Fruit fly (Drosophila melanogaster) whole organism, embryonic: ENCODE data around the gene shv.

Experiments used
- Ada2b ChIP-seq: fragments of 200-800 bp; sonication (Bioruptor generic); IDR thresholded peaks from 2 replicates; pipeline ENCODE4 v1.3.6; 2022; ENCODE audit warnings: missing biosample characterization, missing genetic modification characterization
- Awh ChIP-seq: fragments of 200-800 bp; sonication (Bioruptor generic); IDR thresholded peaks from 2 replicates; pipeline ENCODE4, ENCODE4 v1.3.6; 2022; ENCODE audit warnings: missing biosample characterization, missing genetic modification characterization
- CG10267 ChIP-seq: fragments of 200-800 bp; sonication (Bioruptor generic); optimal IDR thresholded peaks from 2 replicates; lab custom pipeline; 2018; ENCODE audit warnings: missing biosample characterization, mild to moderate bottlenecking, missing genetic modification characterization, moderate library complexity
- CG10565 ChIP-seq: fragments of 200-800 bp; sonication (Bioruptor generic); optimal IDR thresholded peaks from 3 replicates; lab custom pipeline; 2016; ENCODE audit warnings: missing biosample characterization, mild to moderate bottlenecking, missing genetic modification characterization
- CG11398 ChIP-seq: fragments of 200-800 bp; sonication (Bioruptor generic); optimal IDR thresholded peaks from 2 replicates; lab custom pipeline; 2016; ENCODE audit warnings: missing biosample characterization, missing genetic modification characterization
- CG12071 ChIP-seq: fragments of 200-800 bp; sonication (Bioruptor generic); optimal IDR thresholded peaks from 3 replicates; lab custom pipeline; 2018; ENCODE audit warnings: missing biosample characterization, mild to moderate bottlenecking, missing genetic modification characterization
- CG12769 ChIP-seq: fragments of 200-800 bp; sonication (Bioruptor generic); optimal IDR thresholded peaks from 2 replicates; lab custom pipeline; 2019; ENCODE audit warnings: missing biosample characterization, mild to moderate bottlenecking, missing genetic modification characterization, moderate library complexity
- CG13624 ChIP-seq: fragments of 200-800 bp; sonication (Bioruptor generic); optimal IDR thresholded peaks from 2 replicates; lab custom pipeline; 2016; ENCODE audit warnings: missing biosample characterization, missing genetic modification characterization
- CG1529 ChIP-seq: fragments of 200-800 bp; sonication (Bioruptor generic); optimal IDR thresholded peaks from 3 replicates; lab custom pipeline; 2018; ENCODE audit warnings: missing biosample characterization, missing genetic modification characterization
- CG1792 ChIP-seq: fragments of 200-800 bp; sonication (Bioruptor generic); optimal IDR thresholded peaks from 2 replicates; lab custom pipeline; 2016; ENCODE audit warnings: missing biosample characterization, missing genetic modification characterization
- CG18011 ChIP-seq: fragments of 200-800 bp; sonication (Bioruptor generic); optimal IDR thresholded peaks from 2 replicates; lab custom pipeline; 2017; ENCODE audit warnings: missing biosample characterization, missing genetic modification characterization, mild to moderate bottlenecking, moderate library complexity, missing genotype
- CG2202 ChIP-seq: fragments of 200-800 bp; sonication (Bioruptor generic); optimal IDR thresholded peaks from 2 replicates; lab custom pipeline; 2018; ENCODE audit warnings: missing biosample characterization, mild to moderate bottlenecking, missing genetic modification characterization
- CG2712 ChIP-seq: fragments of 200-800 bp; optimal IDR thresholded peaks from 3 replicates; lab custom pipeline; 2019; ENCODE audit warnings: missing biosample characterization, mild to moderate bottlenecking, missing genetic modification characterization, moderate library complexity
- CG3995 ChIP-seq: fragments of 200-800 bp; sonication (Bioruptor generic); optimal IDR thresholded peaks from 3 replicates; lab custom pipeline; 2016; ENCODE audit warnings: missing biosample characterization, missing genetic modification characterization
- CG42726 ChIP-seq: fragments of 200-800 bp; sonication (Bioruptor generic); IDR thresholded peaks from 2 replicates; pipeline ENCODE4 v1.3.6; 2022; ENCODE audit warnings: missing biosample characterization, missing genetic modification characterization; ENCODE audit not compliant: partially characterized antibody
- CG4707 ChIP-seq: fragments of 200-800 bp; sonication (Bioruptor generic); optimal IDR thresholded peaks from 2 replicates; lab custom pipeline; 2018; ENCODE audit warnings: missing biosample characterization, mild to moderate bottlenecking, missing genetic modification characterization, moderate library complexity
- CG6683 ChIP-seq: fragments of 200-800 bp; sonication (Bioruptor generic); optimal IDR thresholded peaks from 2 replicates; lab custom pipeline; 2017; ENCODE audit warnings: missing biosample characterization, mild to moderate bottlenecking, missing genetic modification characterization, missing genetic modification reagents
- CG8924 ChIP-seq: fragments of 200-800 bp; optimal IDR thresholded peaks from 3 replicates; lab custom pipeline; 2019; ENCODE audit warnings: missing biosample characterization, mild to moderate bottlenecking, missing genetic modification characterization, moderate library complexity
- CG9876 ChIP-seq: fragments of 200-800 bp; sonication (Bioruptor generic); optimal IDR thresholded peaks from 2 replicates; lab custom pipeline; 2016; ENCODE audit warnings: missing biosample characterization, missing genetic modification characterization
- Dll ChIP-seq: fragments of 200-800 bp; sonication (Bioruptor generic); IDR thresholded peaks from 4 replicates; pipeline ENCODE4 v1.3.6; 2022; ENCODE audit warnings: missing biosample characterization, missing genetic modification characterization; ENCODE audit not compliant: partially characterized antibody
- Hand ChIP-seq: fragments of 200-800 bp; sonication (Bioruptor generic); optimal IDR thresholded peaks from 2 replicates; lab custom pipeline; 2017; ENCODE audit warnings: mild to moderate bottlenecking, missing biosample characterization, missing genetic modification reagents, missing genetic modification characterization
- Hmr ChIP-seq: fragments of 200-800 bp; sonication (Bioruptor generic); optimal IDR thresholded peaks from 3 replicates; lab custom pipeline; 2017; ENCODE audit warnings: mild to moderate bottlenecking, missing biosample characterization, missing genetic modification reagents, missing genetic modification characterization
- Hr78 ChIP-seq, 2 experiments: fragments of 200-800 bp in 1 of 2; fragments of >200 bp in 1 of 2; sonication (Bioruptor generic) in 1 of 2; optimal IDR thresholded peaks; 2 replicates each; lab custom pipeline; 2017 to 2019; ENCODE audit warnings: missing biosample characterization in 2 of 2, missing genetic modification characterization in 2 of 2, mild to moderate bottlenecking in 1 of 2, moderate library complexity in 1 of 2
- Meics ChIP-seq: fragments of 200-800 bp; sonication (Bioruptor generic); optimal IDR thresholded peaks from 2 replicates; lab custom pipeline; 2017; ENCODE audit warnings: missing biosample characterization, mild to moderate bottlenecking, missing genetic modification characterization
- Mes4 ChIP-seq: fragments of 200-800 bp; sonication (Bioruptor generic); optimal IDR thresholded peaks from 2 replicates; lab custom pipeline; 2016; ENCODE audit warnings: missing biosample characterization, missing genetic modification characterization
- Myb ChIP-seq: fragments of 200-800 bp; sonication (Bioruptor generic); optimal IDR thresholded peaks from 2 replicates; lab custom pipeline; 2016; ENCODE audit warnings: missing biosample characterization, missing genetic modification characterization
- NC2α ChIP-seq: fragments of 200-800 bp; sonication (Bioruptor generic); optimal IDR thresholded peaks from 2 replicates; lab custom pipeline; 2016; ENCODE audit warnings: missing biosample characterization, missing genetic modification characterization
- abd-A ChIP-seq: fragments of 200-800 bp; sonication (Bioruptor generic); optimal IDR thresholded peaks from 3 replicates; lab custom pipeline; 2019; ENCODE audit warnings: missing biosample characterization, mild to moderate bottlenecking, missing genetic modification characterization, moderate library complexity
- ac ChIP-seq: fragments of 200-800 bp; sonication (Bioruptor generic); optimal IDR thresholded peaks from 3 replicates; lab custom pipeline; 2017; ENCODE audit warnings: missing biosample characterization, mild to moderate bottlenecking, missing genetic modification characterization
- bowl ChIP-seq: fragments of 200-800 bp; sonication (Bioruptor generic); IDR thresholded peaks from 2 replicates; pipeline ENCODE4 v1.3.6; 2022; ENCODE audit warnings: missing biosample characterization, missing genetic modification characterization
- cas ChIP-seq: fragments of 200-800 bp; sonication (Bioruptor generic); IDR thresholded peaks from 2 replicates; pipeline ENCODE4 v1.3.6; 2022; ENCODE audit warnings: missing biosample characterization, missing genetic modification characterization
- chif ChIP-seq, 2 experiments: fragments of 200-800 bp; sonication (Bioruptor generic); optimal IDR thresholded peaks; 3 replicates each; lab custom pipeline; 2016; ENCODE audit warnings: missing biosample characterization in 2 of 2, missing genetic modification characterization in 2 of 2
- corto ChIP-seq: fragments of 200-800 bp; sonication (Bioruptor generic); optimal IDR thresholded peaks from 2 replicates; lab custom pipeline; 2016; ENCODE audit warnings: missing biosample characterization, mild to moderate bottlenecking, missing genetic modification characterization, moderate library complexity
- ewg ChIP-seq: fragments of 200-800 bp; sonication (Bioruptor generic); optimal IDR thresholded peaks from 3 replicates; lab custom pipeline; 2017; ENCODE audit warnings: mild to moderate bottlenecking, missing biosample characterization, missing genetic modification reagents, missing genetic modification characterization
- exex ChIP-seq: fragments of 200-800 bp; sonication (Bioruptor generic); optimal IDR thresholded peaks from 4 replicates; lab custom pipeline; 2018; ENCODE audit warnings: missing biosample characterization, mild to moderate bottlenecking, missing genetic modification characterization, moderate library complexity
- gsb-n ChIP-seq: fragments of 200-800 bp; sonication (Bioruptor generic); optimal IDR thresholded peaks from 3 replicates; lab custom pipeline; 2018; ENCODE audit warnings: missing biosample characterization, mild to moderate bottlenecking, missing genetic modification characterization
- h ChIP-seq: fragments of >200 bp; optimal IDR thresholded peaks from 2 replicates; lab custom pipeline; 2017
- kay ChIP-seq: fragments of 200-800 bp; sonication (Bioruptor generic); optimal IDR thresholded peaks from 2 replicates; lab custom pipeline; 2016; ENCODE audit warnings: missing biosample characterization, missing genetic modification characterization
- nerfin-1 ChIP-seq: fragments of 200-800 bp; sonication (Bioruptor generic); optimal IDR thresholded peaks from 3 replicates; lab custom pipeline; 2019; ENCODE audit warnings: missing biosample characterization, mild to moderate bottlenecking, missing genetic modification characterization, moderate library complexity
- salm ChIP-seq: fragments of 200-800 bp; sonication (Bioruptor generic); optimal IDR thresholded peaks from 2 replicates; lab custom pipeline; 2018; ENCODE audit warnings: missing biosample characterization, mild to moderate bottlenecking, missing genetic modification characterization
- sd ChIP-seq: fragments of 200-800 bp; sonication (Bioruptor generic); optimal IDR thresholded peaks from 3 replicates; lab custom pipeline; 2018; ENCODE audit warnings: missing biosample characterization, mild to moderate bottlenecking, missing genetic modification characterization, moderate library complexity
- sens ChIP-seq: fragments of 200-800 bp; sonication (Bioruptor generic); peaks from one replicate; lab custom pipeline; 2016; ENCODE audit warnings: missing biosample characterization, missing genetic modification characterization
- shn ChIP-seq: fragments of 200-800 bp; sonication (Bioruptor generic); optimal IDR thresholded peaks from 3 replicates; lab custom pipeline; 2016; ENCODE audit warnings: missing biosample characterization, missing genetic modification characterization
- stwl ChIP-seq: fragments of 200-800 bp; sonication (Bioruptor generic); optimal IDR thresholded peaks from 3 replicates; lab custom pipeline; 2018; ENCODE audit warnings: missing biosample characterization, mild to moderate bottlenecking, missing genetic modification characterization, moderate library complexity
- trem ChIP-seq: fragments of 200-800 bp; optimal IDR thresholded peaks from 3 replicates; lab custom pipeline; 2019; ENCODE audit warnings: missing biosample characterization, mild to moderate bottlenecking, missing genetic modification characterization, moderate library complexity
- vnd ChIP-seq: fragments of 200-800 bp; sonication (Bioruptor generic); IDR thresholded peaks from 3 replicates; pipeline ENCODE4 v1.3.6; 2022; ENCODE audit warnings: missing biosample characterization, missing genetic modification characterization; ENCODE audit not compliant: partially characterized antibody

Gene shv

dm6 chr2L:429680-430484 lies 23.0 kb upstream of the shv start (continued):
- no peak for TF ChIP-seq Hand (GFP tag; lab: Kevin White, UChicago)
- peak; percentile 42 for TF ChIP-seq CG13624 (GFP tag; lab: Kevin White, UChicago)
- no peak for TF ChIP-seq CG42726 (GFP tag; lab: Robert Waterston, UW)
- peak; percentile 46 for TF ChIP-seq CG8924 (tag; lab: Kevin White, UChicago)
- peak; percentile 0 for TF ChIP-seq CG2202 (tag; lab: Kevin White, UChicago)
- TF ChIP-seq vnd, result no peak
- no peak for TF ChIP-seq CG18011 (GFP tag; lab: Kevin White, UChicago)
- TF ChIP-seq CG10267, result peak; percentile 43
- peak; percentile 58 for TF ChIP-seq sd (tag; lab: Kevin White, UChicago)
- peak; percentile 36 for TF ChIP-seq Hmr (GFP tag; lab: Kevin White, UChicago)
- no peak for TF ChIP-seq nerfin-1 (tag; lab: Kevin White, UChicago)
- TF ChIP-seq CG3995 (GFP tag; lab: Kevin White, UChicago), result no peak
- peak; percentile 79 for TF ChIP-seq corto
- TF ChIP-seq abd-A (tag; lab: Kevin White, UChicago), result no peak
- no peak for TF ChIP-seq Mes4
- no peak for TF ChIP-seq ac (GFP tag; lab: Kevin White, UChicago)
- peak; percentile 44 for TF ChIP-seq Myb (GFP tag; lab: Kevin White, UChicago)
- TF ChIP-seq trem (tag; lab: Kevin White, UChicago), result peak; percentile 9
- peak; percentile 80 for TF ChIP-seq CG2712 (tag; lab: Kevin White, UChicago)
- no peak for TF ChIP-seq stwl

DNA sequence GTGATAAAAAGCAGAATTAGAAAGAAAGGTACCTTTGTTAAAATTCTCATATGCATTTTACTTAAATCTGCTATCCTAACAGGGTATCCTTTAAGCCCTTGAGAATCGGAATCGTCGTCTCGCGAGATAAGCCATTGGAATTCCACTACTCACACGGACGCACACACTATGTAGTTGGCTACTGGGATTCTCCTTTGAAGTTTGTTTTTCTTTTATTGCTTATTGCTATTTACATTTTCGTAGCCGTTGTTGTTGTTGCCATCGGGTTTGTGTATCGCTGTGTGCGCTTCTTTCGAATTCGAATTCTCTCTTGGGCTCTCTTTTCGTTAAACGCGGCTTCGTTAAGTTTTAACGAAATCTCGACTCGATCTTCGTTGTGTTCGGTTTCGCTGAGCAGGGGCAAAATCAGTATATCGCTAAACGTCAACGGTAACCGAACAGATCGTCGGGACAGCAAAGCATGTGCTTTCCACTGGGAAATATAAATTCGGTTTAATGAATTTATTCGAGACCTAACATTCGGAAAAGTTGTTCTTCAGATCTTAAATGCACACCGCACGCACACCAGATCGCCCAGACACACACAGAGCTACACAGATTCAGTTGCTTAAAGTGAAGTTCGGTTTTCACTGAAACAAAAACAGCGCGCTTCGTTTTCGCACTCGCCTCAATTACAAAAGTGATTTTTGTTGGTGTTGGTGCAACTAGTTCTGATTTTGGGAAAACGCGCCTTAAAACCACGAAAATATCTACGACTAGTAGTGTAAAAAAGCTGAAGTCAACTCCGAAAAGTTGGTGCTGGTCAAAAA lies 21.9 kb upstream of the shv start, which contains the start of gene ex:
ex (plus strand) TSS at position 408 of the 809 bp plus-strand sequence.
- TF ChIP-seq CG9876, result no peak
- TF ChIP-seq Dll (GFP tag; lab: Robert Waterston, UW), result no peak
- TF ChIP-seq CG11398 (GFP tag; lab: Kevin White, UChicago), result peak; percentile 74
- peak; percentile 64; the same call in 1 of the 2 replicates for TF ChIP-seq Awh (GFP tag; lab: Robert Waterston, UW)
- TF ChIP-seq sens (GFP tag; lab: Kevin White, UChicago), result peak; percentile 92
- TF ChIP-seq CG1792, result peak; percentile 69
- TF ChIP-seq CG1529 (GFP tag; lab: Kevin White, UChicago), result peak; percentile 62
- peak; percentile 7 for TF ChIP-seq kay (GFP tag; lab: Kevin White, UChicago)
- TF ChIP-seq Myb (GFP tag; lab: Kevin White, UChicago), result peak; percentile 28
- peak; percentile 72 for TF ChIP-seq Meics (GFP tag; lab: Kevin White, UChicago)
- peak; percentile 55; the same call in 1 of the 2 replicates for TF ChIP-seq bowl (GFP tag; lab: Robert Waterston, UW)
- peak; percentile 50 for TF ChIP-seq shn (GFP tag; lab: Kevin White, UChicago)
- TF ChIP-seq h (lab: Kevin White, UChicago), result no peak
- peak; percentile 80 for TF ChIP-seq CG4707
- peak; percentile 60 for TF ChIP-seq abd-A (tag; lab: Kevin White, UChicago)
- TF ChIP-seq ewg (GFP tag; lab: Kevin White, UChicago), result peak; percentile 37
- peak; percentile 64 for TF ChIP-seq CG12769 (tag; lab: Kevin White, UChicago)
- peak; percentile 33 for TF ChIP-seq CG6683
- peak; percentile 14 for TF ChIP-seq exex
- peak; percentile 87 for TF ChIP-seq CG12071 (GFP tag; lab: Kevin White, UChicago)
- no peak for TF ChIP-seq NC2α (GFP tag; lab: Kevin White, UChicago)
- no peak for TF ChIP-seq cas (GFP tag; lab: Robert Waterston, UW)
- peak; percentile 67 for TF ChIP-seq sd (tag; lab: Kevin White, UChicago)
- peak in 1 of 2 experiments; percentile 37 for TF ChIP-seq chif (GFP tag; optimal IDR thresholded peaks at IDR 0.05; lab: Kevin White, UChicago)
- peak; percentile 38 for TF ChIP-seq gsb-n (tag; lab: Kevin White, UChicago)
- peak; percentile 35 for TF ChIP-seq salm (tag; lab: Kevin White, UChicago)
- no peak for TF ChIP-seq Hr78 (GFP tag; optimal IDR thresholded peaks at IDR 0.05; lab: Kevin White, UChicago)
- TF ChIP-seq Ada2b (GFP tag; lab: Robert Waterston, UW), result no peak
- TF ChIP-seq CG10565 (GFP tag; lab: Kevin White, UChicago), result no peak
